Worm (Caenorhabditis elegans) whole organism, L2 larva: ENCODE measurements around the gene F21C10.19.

Source experiments
- C34F6.9 ChIP-seq: fragments of 150-350 bp; optimal IDR thresholded peaks from 2 replicates; lab custom pipeline; 2014; ENCODE audit warnings: missing biosample characterization, missing genetic modification characterization
- F13H6.1 ChIP-seq: sonication (generic microtip); optimal IDR thresholded peaks from 2 replicates; lab custom pipeline; 2016; ENCODE audit warnings: missing genetic modification characterization, missing compliant biosample characterization
- R02D3.7 ChIP-seq: fragments of 150-350 bp; optimal IDR thresholded peaks from 2 replicates; lab custom pipeline; 2014; ENCODE audit warnings: missing biosample characterization, missing genetic modification characterization
- ZK546.5 ChIP-seq: sonication (generic microtip); optimal IDR thresholded peaks from 2 replicates; lab custom pipeline; 2017; ENCODE audit warnings: missing biosample characterization, missing genetic modification characterization
- alr-1 ChIP-seq: fragments of 150-350 bp; optimal IDR thresholded peaks from 2 replicates; lab custom pipeline; 2014; ENCODE audit warnings: missing biosample characterization, missing genetic modification characterization
- ama-1 ChIP-seq: fragments of 150-350 bp; optimal IDR thresholded peaks from 2 replicates; lab custom pipeline; 2018; ENCODE audit warnings: inconsistent platforms
- blmp-1 ChIP-seq: sonication (generic microtip); optimal IDR thresholded peaks from 2 replicates; lab custom pipeline; 2017; ENCODE audit warnings: missing genetic modification characterization, mild to moderate bottlenecking, missing compliant biosample characterization, antibody characterized with exemption, moderate library complexity; ENCODE audit not compliant: insufficient read depth
- ceh-16 ChIP-seq: fragments of 150-350 bp; optimal IDR thresholded peaks from 2 replicates; lab custom pipeline; 2014; ENCODE audit warnings: missing biosample characterization, missing genetic modification characterization
- ceh-82 ChIP-seq: fragments of 150-350 bp; optimal IDR thresholded peaks from 2 replicates; lab custom pipeline; 2014; ENCODE audit warnings: missing biosample characterization, missing genetic modification characterization
- crh-2 ChIP-seq: sonication (generic microtip); optimal IDR thresholded peaks from 2 replicates; lab custom pipeline; 2017; ENCODE audit warnings: missing biosample characterization, missing genetic modification characterization
- dmd-4 ChIP-seq: sonication (generic microtip); optimal IDR thresholded peaks from 2 replicates; lab custom pipeline; 2017; ENCODE audit warnings: missing biosample characterization, missing genetic modification characterization
- egl-27 ChIP-seq: sonication (generic microtip); optimal IDR thresholded peaks from 3 replicates; lab custom pipeline; 2017; ENCODE audit warnings: missing biosample characterization, missing genetic modification reagents, missing genetic modification characterization
- elt-1 ChIP-seq: fragments of 150-350 bp; optimal IDR thresholded peaks from 2 replicates; lab custom pipeline; 2014; ENCODE audit warnings: missing biosample characterization, missing genetic modification characterization
- elt-3 ChIP-seq: sonication (generic microtip); optimal IDR thresholded peaks from 2 replicates; lab custom pipeline; 2017; ENCODE audit warnings: missing biosample characterization, missing genetic modification characterization
- fos-1 ChIP-seq: fragments of 150-350 bp; optimal IDR thresholded peaks from 2 replicates; lab custom pipeline; 2014; ENCODE audit warnings: missing biosample characterization, missing genetic modification characterization
- gmeb-1 ChIP-seq: fragments of 150-350 bp; optimal IDR thresholded peaks from 2 replicates; lab custom pipeline; 2014; ENCODE audit warnings: missing biosample characterization, missing genetic modification characterization
- lin-11 ChIP-seq: fragments of 150-350 bp; sonication (generic microtip); optimal IDR thresholded peaks from 2 replicates; lab custom pipeline; 2014; ENCODE audit warnings: missing biosample characterization, missing genetic modification characterization, inconsistent platforms, mixed read lengths
- lin-13 ChIP-seq: fragments of 150-350 bp; optimal IDR thresholded peaks from 2 replicates; lab custom pipeline; 2014; ENCODE audit warnings: missing biosample characterization, missing genetic modification reagents, missing genetic modification characterization
- lsy-2 ChIP-seq, 2 experiments: fragments of 150-350 bp in 1 of 2; sonication (generic microtip) in 1 of 2; optimal IDR thresholded peaks; 2 replicates each; lab custom pipeline; 2014 to 2017; ENCODE audit warnings: missing biosample characterization in 2 of 2, missing genetic modification characterization in 2 of 2
- mab-5 ChIP-seq: fragments of 150-350 bp; optimal IDR thresholded peaks from 2 replicates; lab custom pipeline; 2014; ENCODE audit warnings: missing biosample characterization, missing genetic modification characterization
- mbf-1 ChIP-seq: sonication (generic microtip); optimal IDR thresholded peaks from 2 replicates; lab custom pipeline; 2017; ENCODE audit warnings: missing biosample characterization, missing genetic modification characterization
- mdl-1 ChIP-seq, 2 experiments: fragments of 150-350 bp in 1 of 2; sonication (generic microtip) in 1 of 2; optimal IDR thresholded peaks; 2 replicates each; lab custom pipeline; 2017; ENCODE audit warnings: missing biosample characterization in 2 of 2, missing genetic modification characterization in 2 of 2
- nhr-11 ChIP-seq: fragments of 150-350 bp; optimal IDR thresholded peaks from 2 replicates; lab custom pipeline; 2014; ENCODE audit warnings: missing biosample characterization, missing genetic modification characterization
- nhr-12 ChIP-seq: fragments of 150-350 bp; optimal IDR thresholded peaks from 2 replicates; lab custom pipeline; 2014; ENCODE audit warnings: missing biosample characterization, missing genetic modification characterization
- nhr-21 ChIP-seq: fragments of 150-350 bp; optimal IDR thresholded peaks from 2 replicates; lab custom pipeline; 2014; ENCODE audit warnings: missing biosample characterization, missing genetic modification characterization
- nhr-23 ChIP-seq: fragments of 150-350 bp; optimal IDR thresholded peaks from 2 replicates; lab custom pipeline; 2014; ENCODE audit warnings: missing biosample characterization, missing genetic modification reagents, missing genetic modification characterization
- nhr-237 ChIP-seq: fragments of 150-350 bp; optimal IDR thresholded peaks from 2 replicates; lab custom pipeline; 2014; ENCODE audit warnings: missing biosample characterization, missing genetic modification characterization
- nhr-25 ChIP-seq: fragments of 150-350 bp; sonication (generic microtip); optimal IDR thresholded peaks from 3 replicates; lab custom pipeline; 2014; ENCODE audit warnings: missing biosample characterization, missing genetic modification characterization
- nhr-77 ChIP-seq: fragments of 150-350 bp; optimal IDR thresholded peaks from 2 replicates; lab custom pipeline; 2014; ENCODE audit warnings: missing biosample characterization, missing genetic modification characterization
- peb-1 ChIP-seq: fragments of 150-350 bp; optimal IDR thresholded peaks from 2 replicates; lab custom pipeline; 2014; ENCODE audit warnings: missing biosample characterization, missing genetic modification characterization
- skn-1 ChIP-seq: sonication (generic microtip); optimal IDR thresholded peaks from 2 replicates; lab custom pipeline; 2017; ENCODE audit warnings: missing biosample characterization, missing genetic modification characterization
- sma-3 ChIP-seq: sonication (generic microtip); optimal IDR thresholded peaks from 2 replicates; lab custom pipeline; 2016; ENCODE audit warnings: missing genetic modification reagents, missing genetic modification characterization, missing compliant biosample characterization
- sma-9 ChIP-seq, 2 experiments: fragments of 150-350 bp in 1 of 2; sonication (generic microtip) in 1 of 2; optimal IDR thresholded peaks; 2 replicates each; lab custom pipeline; 2014 to 2016; ENCODE audit warnings: missing genetic modification characterization in 2 of 2, mild to moderate bottlenecking in 1 of 2, missing biosample characterization in 1 of 2, missing compliant biosample characterization in 1 of 2, missing genetic modification reagents in 1 of 2, moderate library complexity in 1 of 2
- snpc-4 ChIP-seq: fragments of 150-350 bp; optimal IDR thresholded peaks from 2 replicates; lab custom pipeline; 2014; ENCODE audit warnings: missing biosample characterization, missing genetic modification characterization
- unc-55 ChIP-seq: fragments of 150-350 bp; sonication (generic microtip); optimal IDR thresholded peaks from 3 replicates; lab custom pipeline; 2014; ENCODE audit warnings: missing biosample characterization, missing genetic modification reagents, missing genetic modification characterization
- unc-62 ChIP-seq: fragments of 150-350 bp; optimal IDR thresholded peaks from 2 replicates; lab custom pipeline; 2014; ENCODE audit warnings: missing biosample characterization, missing genetic modification reagents, missing genetic modification characterization
- zag-1 ChIP-seq: fragments of 150-350 bp; optimal IDR thresholded peaks from 2 replicates; lab custom pipeline; 2014; ENCODE audit warnings: missing biosample characterization, missing genetic modification characterization
- ztf-1 ChIP-seq: fragments of 200-800 bp; sonication (Bioruptor generic); conservative IDR thresholded peaks from 2 replicates; pipeline ENCODE4 v1.3.6; 2022; ENCODE audit warnings: missing genetic modification characterization, missing compliant biosample characterization
- ztf-11 ChIP-seq: sonication (generic microtip); optimal IDR thresholded peaks from 2 replicates; lab custom pipeline; 2017; ENCODE audit warnings: missing biosample characterization, missing genetic modification characterization
- ztf-4 ChIP-seq: fragments of 150-350 bp; optimal IDR thresholded peaks from 2 replicates; lab custom pipeline; 2014; ENCODE audit warnings: missing biosample characterization, missing genetic modification characterization

Gene F21C10.19

ce11 chrV:9130766-9131165 lies at the start of gene F21C10.19:
Gene F21C10.19 (plus strand): TSS chrV:9131066.
- TF ChIP-seq nhr-21 (tag; lab: Kevin White, UChicago): no peak
- TF ChIP-seq ztf-11 (tag; lab: Kevin White, UChicago): no peak
- TF ChIP-seq lsy-2 (tag; optimal IDR thresholded peaks at IDR 0.05; lab: Kevin White, UChicago): no peak
- TF ChIP-seq lin-13 (GFP tag; lab: Kevin White, UChicago): no peak
- TF ChIP-seq nhr-237 (tag; lab: Kevin White, UChicago): no peak
- TF ChIP-seq nhr-12 (tag; lab: Kevin White, UChicago): no peak
- TF ChIP-seq F13H6.1 (tag; lab: Kevin White, UChicago): no peak
- no peak for TF ChIP-seq nhr-25
- TF ChIP-seq peb-1 (tag; lab: Kevin White, UChicago): no peak
- TF ChIP-seq ceh-16 (tag; lab: Kevin White, UChicago): no peak
- no peak for TF ChIP-seq elt-1
- TF ChIP-seq egl-27 (tag; lab: Kevin White, UChicago): no peak
- TF ChIP-seq sma-9 (GFP tag; optimal IDR thresholded peaks at IDR 0.05; lab: Kevin White, UChicago): no peak
- no peak for TF ChIP-seq sma-9 (tag; optimal IDR thresholded peaks at IDR 0.05; lab: Kevin White, UChicago)
- TF ChIP-seq zag-1: no peak
- TF ChIP-seq nhr-23 (tag; lab: Kevin White, UChicago): no peak
- TF ChIP-seq, all 48 proteins: peak for 0

ce11 chrV:9081410-9081809 lies 49.5 kb upstream of the F21C10.19 start:
- TF ChIP-seq ceh-16 (tag; lab: Kevin White, UChicago) (no peak), fos-1 (tag; lab: Kevin White, UChicago) (peak; percentile 61), nhr-237 (tag; lab: Kevin White, UChicago) (no peak), mbf-1 (tag; lab: Kevin White, UChicago) (no peak), ceh-82 (tag; lab: Kevin White, UChicago) (no peak), crh-2 (peak; percentile 21), elt-3 (tag; lab: Kevin White, UChicago) (no peak), nhr-23 (tag; lab: Kevin White, UChicago) (no peak), F13H6.1 (tag; lab: Kevin White, UChicago) (peak; percentile 22), alr-1 (tag; lab: Kevin White, UChicago) (no peak)

ce11 chrV:9082350-9082749 lies 48.5 kb upstream of the F21C10.19 start:
- no peak for TF ChIP-seq nhr-21 (tag; lab: Kevin White, UChicago)
- TF ChIP-seq mbf-1 (tag; lab: Kevin White, UChicago): no peak
- TF ChIP-seq F13H6.1 (tag; lab: Kevin White, UChicago): no peak
- TF ChIP-seq dmd-4 (tag; lab: Kevin White, UChicago): no peak

- TF ChIP-seq sma-3 (GFP tag; lab: Kevin White, UChicago) (peak; percentile 17), blmp-1 (tag; lab: Kevin White, UChicago) (no peak), ama-1 (lab: Kevin White, UChicago) (no peak), ztf-11 (tag; lab: Kevin White, UChicago) (no peak), elt-3 (tag; lab: Kevin White, UChicago) (no peak), ZK546.5 (no peak), ztf-4 (tag; lab: Kevin White, UChicago) (no peak), nhr-237 (tag; lab: Kevin White, UChicago) (no peak), skn-1 (tag; lab: Kevin White, UChicago) (no peak), lin-11 (tag; lab: Kevin White, UChicago) (no peak), gmeb-1 (tag; lab: Kevin White, UChicago) (no peak), mab-5 (tag; lab: Kevin White, UChicago) (no peak), crh-2 (no peak), nhr-25 (no peak), R02D3.7 (no peak), sma-9 (GFP tag; optimal IDR thresholded peaks at IDR 0.05; lab: Kevin White, UChicago) (peak; percentile 68), sma-9 (tag; optimal IDR thresholded peaks at IDR 0.05; lab: Kevin White, UChicago) (no peak), nhr-12 (tag; lab: Kevin White, UChicago) (no peak), snpc-4 (tag; lab: Kevin White, UChicago) (no peak)
Measured at ce11 chrV:9084252-9084651, 46.6 kb upstream of the F21C10.19 start.

- TF ChIP-seq fos-1 (tag; lab: Kevin White, UChicago): peak; percentile 76
- no peak for TF ChIP-seq nhr-237 (tag; lab: Kevin White, UChicago)
- TF ChIP-seq unc-62 (GFP tag; lab: Kevin White, UChicago): no peak
- TF ChIP-seq unc-55: no peak
- TF ChIP-seq nhr-77: no peak
- TF ChIP-seq R02D3.7: no peak
- no peak for TF ChIP-seq elt-1
- TF ChIP-seq egl-27 (tag; lab: Kevin White, UChicago): peak; percentile 24
- TF ChIP-seq nhr-25: peak; percentile 63
- no peak for TF ChIP-seq peb-1 (tag; lab: Kevin White, UChicago)
- TF ChIP-seq snpc-4 (tag; lab: Kevin White, UChicago): no peak
- no peak for TF ChIP-seq nhr-11 (tag; lab: Kevin White, UChicago)
- TF ChIP-seq lin-13 (GFP tag; lab: Kevin White, UChicago): no peak
- no peak for TF ChIP-seq mbf-1 (tag; lab: Kevin White, UChicago)
- TF ChIP-seq sma-9 (GFP tag; optimal IDR thresholded peaks at IDR 0.05; lab: Kevin White, UChicago): peak; percentile 56
- TF ChIP-seq sma-9 (tag; optimal IDR thresholded peaks at IDR 0.05; lab: Kevin White, UChicago): no peak
- TF ChIP-seq nhr-21 (tag; lab: Kevin White, UChicago): peak; percentile 71
- no peak for TF ChIP-seq dmd-4 (tag; lab: Kevin White, UChicago)
- no peak for TF ChIP-seq ztf-1 (GFP tag; lab: Robert Waterston, UW)
- no peak for TF ChIP-seq blmp-1 (tag; lab: Kevin White, UChicago)
- no peak for TF ChIP-seq ztf-4 (tag; lab: Kevin White, UChicago)
- TF ChIP-seq crh-2: peak; percentile 16
- no peak for TF ChIP-seq F13H6.1 (tag; lab: Kevin White, UChicago)
- no peak for TF ChIP-seq nhr-12 (tag; lab: Kevin White, UChicago)
- peak in 1 of 2 experiments; percentile 7 for TF ChIP-seq mdl-1 (tag; optimal IDR thresholded peaks at IDR 0.05; lab: Kevin White, UChicago)
- TF ChIP-seq C34F6.9 (tag; lab: Kevin White, UChicago): no peak
- no peak for TF ChIP-seq ZK546.5
- TF ChIP-seq lsy-2 (tag; optimal IDR thresholded peaks at IDR 0.05; lab: Kevin White, UChicago): no peak
Measured at ce11 chrV:9085845-9086244, 45.0 kb upstream of the F21C10.19 start.
